Fruit fly (Drosophila melanogaster): ENCODE measurements around the gene CG15695.

Gene CG15695

DNA sequence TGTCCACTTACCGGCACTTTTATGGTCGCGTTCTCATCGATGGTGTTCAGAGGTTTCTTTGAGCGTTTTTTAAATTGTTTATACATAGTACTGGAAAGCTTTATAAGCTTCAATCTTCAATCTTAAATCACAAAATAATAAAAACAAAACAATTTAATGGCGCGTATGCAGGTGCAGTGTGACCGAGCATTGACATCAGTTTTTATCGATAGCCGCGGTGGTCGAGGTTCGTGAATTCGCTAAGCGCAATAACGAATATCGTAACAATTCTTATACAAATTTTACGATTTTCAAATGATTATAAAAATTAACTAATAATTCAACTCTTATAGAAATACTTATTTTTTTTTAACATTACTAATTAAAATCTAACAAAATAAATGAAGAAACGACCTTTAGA lies 25.9 kb upstream of the CG15695 start, which contains the start of gene Fancd2 (continued):
- TF ChIP-seq ranshi (GFP tag; IDR thresholded peaks at IDR 0.05) (no peak), da (GFP tag; optimal IDR thresholded peaks at IDR 0.05) (no peak), Sry-β (GFP tag; optimal IDR thresholded peaks at IDR 0.05) (no peak), Opbp (GFP tag; IDR thresholded peaks at IDR 0.05; ENCODE audit: partially characterized antibody) (peak; percentile 73; the same call in 2 of the 3 replicates), unc-4 (GFP tag; IDR thresholded peaks at IDR 0.05; ENCODE audit: partially characterized antibody) (peak; percentile 63), CG10267 (tag; optimal IDR thresholded peaks at IDR 0.05) (peak; percentile 22), ab (GFP tag; optimal IDR thresholded peaks at IDR 0.05) (no peak), CG18011 (GFP tag; optimal IDR thresholded peaks at IDR 0.05) (no peak), vvl (GFP tag; IDR thresholded peaks at IDR 0.05) (no peak), GATAe (GFP tag; conservative IDR thresholded peaks at IDR 0.05) (no peak), odd (GFP tag; optimal IDR thresholded peaks at IDR 0.05) (no peak), CG10543 (GFP tag; optimal IDR thresholded peaks at IDR 0.05) (no peak), Mes4 (GFP tag; optimal IDR thresholded peaks at IDR 0.05) (no peak), CG17186 (GFP tag; optimal IDR thresholded peaks at IDR 0.05) (peak; percentile 37), Hmx (GFP tag; optimal IDR thresholded peaks at IDR 0.05) (no peak), tna (GFP tag; IDR thresholded peaks at IDR 0.05; ENCODE audit: partially characterized antibody) (no peak), Doc3 (GFP tag; IDR thresholded peaks at IDR 0.05; ENCODE audit: partially characterized antibody) (0 out of 3 replicates have a peak, but pooled peaks have one; percentile 27), lola (GFP tag; optimal IDR thresholded peaks at IDR 0.05) (no peak), cato (GFP tag; optimal IDR thresholded peaks at IDR 0.05; ENCODE audit: borderline replicate concordance) (no peak), phol (tag; optimal IDR thresholded peaks at IDR 0.05) (peak; percentile 84), B-H1 (GFP tag; IDR thresholded peaks at IDR 0.05) (no peak), CG6272 (GFP tag; IDR thresholded peaks at IDR 0.05) (no peak), CG32772 (GFP tag; IDR thresholded peaks at IDR 0.05) (no peak), onecut (GFP tag; IDR thresholded peaks at IDR 0.05) (no peak), pb (GFP tag; optimal IDR thresholded peaks at IDR 0.05) (no peak), gfzf (GFP tag; optimal IDR thresholded peaks at IDR 0.05) (peak; percentile 60), nau (GFP tag; optimal IDR thresholded peaks at IDR 0.05) (no peak), Hand (GFP tag; optimal IDR thresholded peaks at IDR 0.05) (no peak), Atf6 (GFP tag; IDR thresholded peaks at IDR 0.05) (no peak)

DNA sequence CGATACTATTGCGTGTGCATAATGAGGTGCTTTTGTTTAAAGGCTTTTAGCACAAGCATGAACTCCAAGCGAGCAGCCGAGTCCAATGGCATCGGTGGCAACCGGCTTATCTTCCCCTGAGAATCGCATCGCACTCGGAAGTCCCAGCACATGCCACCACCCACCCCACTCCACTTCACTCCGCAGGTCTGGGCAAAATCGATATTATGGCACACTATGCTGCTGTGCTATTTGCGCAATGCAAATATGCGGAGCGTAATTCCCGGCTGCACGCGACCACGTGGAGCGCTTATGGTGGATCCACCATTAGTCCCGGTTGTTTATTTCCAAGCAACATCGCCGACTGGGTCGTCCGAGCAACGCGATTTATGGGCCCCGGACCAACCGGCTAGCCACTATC lies 23.7 kb upstream of the CG15695 start:
- peak; percentile 57 for TF ChIP-seq Med (GFP tag)
- TF ChIP-seq lov (optimal IDR thresholded peaks at IDR 0.05), result no peak
- TF ChIP-seq lov (GFP tag; IDR thresholded peaks at IDR 0.05), result 0 out of 3 replicates have a peak, but pooled peaks have one; percentile 14
- TF ChIP-seq CG6791 (GFP tag; IDR thresholded peaks at IDR 0.05; ENCODE audit: partially characterized antibody), result 0 out of 3 replicates have a peak, but pooled peaks have one; percentile 7
- no peak for TF ChIP-seq Hmr (GFP tag; optimal IDR thresholded peaks at IDR 0.05)
- TF ChIP-seq Sox102F (GFP tag; optimal IDR thresholded peaks at IDR 0.05), result no peak
- no peak for TF ChIP-seq CG9215 (GFP tag; IDR thresholded peaks at IDR 0.05)
- 0 out of 4 replicates have a peak, but pooled peaks have one; percentile 56 for TF ChIP-seq chinmo (GFP tag; IDR thresholded peaks at IDR 0.05; ENCODE audit: partially characterized antibody)
- no peak for TF ChIP-seq CG3995 (GFP tag; optimal IDR thresholded peaks at IDR 0.05)
- TF ChIP-seq onecut (GFP tag; IDR thresholded peaks at IDR 0.05), result peak; percentile 98
- peak; percentile 53 for TF ChIP-seq MBD-R2 (GFP tag; IDR thresholded peaks at IDR 0.05)
